Fruit fly (Drosophila melanogaster): ENCODE data around the gene CG5895.

The CG5895 gene

DNA sequence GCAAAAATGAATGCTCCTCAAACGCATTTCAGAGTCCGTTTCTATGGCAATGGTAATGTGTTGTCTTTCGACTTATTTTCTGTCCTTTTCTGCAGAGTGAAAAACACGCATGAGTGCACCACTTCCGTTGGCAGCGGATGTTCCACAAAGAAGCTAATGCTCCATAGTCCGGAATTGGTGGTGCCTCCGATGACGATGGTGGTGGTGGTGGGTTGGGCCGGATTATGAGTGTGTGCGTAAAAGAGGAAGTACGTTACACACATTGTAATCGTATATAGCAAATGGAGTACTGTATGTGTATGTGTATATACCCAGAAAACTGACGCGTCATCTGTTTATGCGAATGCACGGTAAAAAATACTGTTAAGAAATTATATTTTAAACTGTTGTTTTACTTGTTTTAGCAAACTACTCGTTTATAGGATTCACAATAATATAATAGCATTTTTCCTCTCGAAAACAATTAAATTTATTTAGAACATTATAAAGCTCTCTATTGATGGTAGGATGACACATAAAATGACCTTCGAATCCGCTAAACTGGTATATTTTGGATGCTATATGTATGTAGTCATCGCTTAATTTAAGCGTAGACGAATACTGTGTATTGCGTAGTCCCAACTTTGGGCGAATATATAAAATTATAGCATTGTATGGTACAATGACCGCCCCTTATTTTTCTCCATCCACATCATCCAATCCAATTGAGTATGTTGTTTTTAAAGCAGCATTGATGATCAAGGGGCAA is 10.0 kb downstream of the CG5895 start (continued):
- 0 out of 3 replicates have a peak, but pooled peaks have one; percentile 21 for TF ChIP-seq C15 (GFP tag; IDR thresholded peaks at IDR 0.05)
- TF ChIP-seq D19A (tag; optimal IDR thresholded peaks at IDR 0.05) = peak; percentile 41
- peak; percentile 18 for TF ChIP-seq Blimp-1 (GFP tag; optimal IDR thresholded peaks at IDR 0.05)
- peak; percentile 69 for TF ChIP-seq nmo (GFP tag; optimal IDR thresholded peaks at IDR 0.05)
- TF ChIP-seq ERR (GFP tag; optimal IDR thresholded peaks at IDR 0.05) = no peak
- TF ChIP-seq Sox100B (GFP tag; optimal IDR thresholded peaks at IDR 0.05) = peak; percentile 39
- peak; percentile 73 for TF ChIP-seq CG11695 (GFP tag; IDR thresholded peaks at IDR 0.05)
- no peak for TF ChIP-seq sima (GFP tag; optimal IDR thresholded peaks at IDR 0.05)
- no peak for TF ChIP-seq lov (optimal IDR thresholded peaks at IDR 0.05)
- TF ChIP-seq lov (GFP tag; IDR thresholded peaks at IDR 0.05) = 0 out of 3 replicates have a peak, but pooled peaks have one; percentile 30
- TF ChIP-seq sr (GFP tag; IDR thresholded peaks at IDR 0.05) = no peak
- no peak for TF ChIP-seq CG5245 (GFP tag; optimal IDR thresholded peaks at IDR 0.05)
- peak; percentile 3 for TF ChIP-seq CG10209 (GFP tag; optimal IDR thresholded peaks at IDR 0.05)
- no peak for TF ChIP-seq bowl (GFP tag; IDR thresholded peaks at IDR 0.05)
- no peak for TF ChIP-seq CG30020 (tag; optimal IDR thresholded peaks at IDR 0.05)
- TF ChIP-seq stc (GFP tag; IDR thresholded peaks at IDR 0.05) = peak; percentile 72
- no peak for TF ChIP-seq klu (GFP tag; IDR thresholded peaks at IDR 0.05)
- peak; percentile 41; the same call in 1 of the 2 replicates for TF ChIP-seq Oaz (GFP tag; IDR thresholded peaks at IDR 0.05)
- peak; percentile 65 for TF ChIP-seq CG34422 (GFP tag; IDR thresholded peaks at IDR 0.05)
- peak; percentile 62 for TF ChIP-seq B-H1 (GFP tag; IDR thresholded peaks at IDR 0.05)
- peak; percentile 58 for TF ChIP-seq peb (GFP tag; IDR thresholded peaks at IDR 0.05)
- no peak for TF ChIP-seq Dref (GFP tag; IDR thresholded peaks at IDR 0.05)
- TF ChIP-seq Fer2 (tag; optimal IDR thresholded peaks at IDR 0.05) = no peak
- no peak for TF ChIP-seq CG13775 (GFP tag; optimal IDR thresholded peaks at IDR 0.05)
- no peak for TF ChIP-seq HmgZ (tag; optimal IDR thresholded peaks at IDR 0.05)
- peak; percentile 7 for TF ChIP-seq CG6813 (GFP tag; optimal IDR thresholded peaks at IDR 0.05)
- TF ChIP-seq CG2202 (tag; optimal IDR thresholded peaks at IDR 0.05) = peak; percentile 10
- no peak for TF ChIP-seq CG16813 (GFP tag; IDR thresholded peaks at IDR 0.05; ENCODE audit: partially characterized antibody)
- peak; percentile 49 for TF ChIP-seq Hand (GFP tag; optimal IDR thresholded peaks at IDR 0.05)
- peak; percentile 30 for TF ChIP-seq Max (GFP tag; optimal IDR thresholded peaks at IDR 0.05)
- no peak for TF ChIP-seq sd (tag; optimal IDR thresholded peaks at IDR 0.05)
- TF ChIP-seq repo (GFP tag; optimal IDR thresholded peaks at IDR 0.05) = no peak
- peak; percentile 61 for TF ChIP-seq CG6689 (GFP tag; IDR thresholded peaks at IDR 0.05)
- TF ChIP-seq Ets65A (GFP tag) = peak; percentile 76
- peak; percentile 45 for TF ChIP-seq HLHmδ (GFP tag; optimal IDR thresholded peaks at IDR 0.05)
- no peak for TF ChIP-seq CG11398 (GFP tag; optimal IDR thresholded peaks at IDR 0.05)
- no peak for TF ChIP-seq Gsc (GFP tag; IDR thresholded peaks at IDR 0.05)
- peak; percentile 61 for TF ChIP-seq CG31441 (GFP tag; IDR thresholded peaks at IDR 0.05)
- TF ChIP-seq kay (GFP tag; optimal IDR thresholded peaks at IDR 0.05) = peak; percentile 69
- TF ChIP-seq ap (GFP tag; IDR thresholded peaks at IDR 0.05) = peak; percentile 36
- peak; percentile 16 for TF ChIP-seq Bteb2 (GFP tag; optimal IDR thresholded peaks at IDR 0.05)
- TF ChIP-seq CrebB (tag; optimal IDR thresholded peaks at IDR 0.05) = peak; percentile 30
- peak; percentile 60 for TF ChIP-seq Atf6 (GFP tag; IDR thresholded peaks at IDR 0.05)
- TF ChIP-seq odd (GFP tag; optimal IDR thresholded peaks at IDR 0.05) = no peak
- TF ChIP-seq CG4617 (GFP tag; optimal IDR thresholded peaks at IDR 0.05; ENCODE audit: borderline replicate concordance) = no peak
- TF ChIP-seq crc (GFP tag; optimal IDR thresholded peaks at IDR 0.05) = no peak
- no peak for TF ChIP-seq ftz-f1 (GFP tag; optimal IDR thresholded peaks at IDR 0.05)
- TF ChIP-seq CG12769 (tag; optimal IDR thresholded peaks at IDR 0.05) = no peak
- peak; percentile 32 for TF ChIP-seq MTF-1 (GFP tag; optimal IDR thresholded peaks at IDR 0.05; ENCODE audit: borderline replicate concordance)
- peak; percentile 71 for TF ChIP-seq CG12391 (tag; optimal IDR thresholded peaks at IDR 0.05)
